Worm (Caenorhabditis elegans) whole organism, late embryonic: ENCODE measurements around the gene C27B7.2.

ENCODE experiments used
- C08G9.2 ChIP-seq: sonication (generic microtip); optimal IDR thresholded peaks from 2 replicates; lab custom pipeline; 2016; ENCODE audit warnings: mild to moderate bottlenecking, missing genetic modification characterization, moderate library complexity, missing compliant biosample characterization
- ama-1 ChIP-seq: fragments of 150-350 bp; optimal IDR thresholded peaks from 2 replicates; lab custom pipeline; 2014
- ceh-18 ChIP-seq: sonication (generic microtip); optimal IDR thresholded peaks from 2 replicates; lab custom pipeline; 2016; ENCODE audit warnings: missing genetic modification characterization, missing compliant biosample characterization
- ceh-22 ChIP-seq: sonication (generic microtip); optimal IDR thresholded peaks from 2 replicates; lab custom pipeline; 2017; ENCODE audit warnings: missing biosample characterization, missing genetic modification characterization
- ceh-30 ChIP-seq: fragments of 150-350 bp; optimal IDR thresholded peaks from 2 replicates; lab custom pipeline; 2014; ENCODE audit warnings: missing biosample characterization, missing genetic modification characterization
- ceh-34 ChIP-seq: sonication (generic microtip); optimal IDR thresholded peaks from 2 replicates; lab custom pipeline; 2016; ENCODE audit warnings: mild to moderate bottlenecking, missing genetic modification characterization, missing compliant biosample characterization
- ceh-45 ChIP-seq: fragments of 200-800 bp; sonication (Bioruptor generic); IDR thresholded peaks from 2 replicates; pipeline ENCODE4 v1.3.6; 2022; ENCODE audit warnings: missing genetic modification reagents, missing genetic modification characterization, missing compliant biosample characterization
- ceh-48 ChIP-seq: sonication (generic microtip); optimal IDR thresholded peaks from 2 replicates; lab custom pipeline; 2016; ENCODE audit warnings: missing genetic modification characterization, inconsistent platforms, missing compliant biosample characterization
- ceh-9 ChIP-seq: sonication (generic microtip); optimal IDR thresholded peaks from 2 replicates; lab custom pipeline; 2016; ENCODE audit warnings: mild to moderate bottlenecking, missing genetic modification characterization, inconsistent platforms, missing compliant biosample characterization
- elt-2 ChIP-seq: sonication (generic microtip); optimal IDR thresholded peaks from 2 replicates; lab custom pipeline; 2016; ENCODE audit warnings: missing genetic modification reagents, missing genetic modification characterization, missing compliant biosample characterization
- ets-4 ChIP-seq: sonication (generic microtip); optimal IDR thresholded peaks from 2 replicates; lab custom pipeline; 2016; ENCODE audit warnings: missing genetic modification characterization, missing compliant biosample characterization
- fkh-10 ChIP-seq: fragments of 150-350 bp; optimal IDR thresholded peaks from 2 replicates; lab custom pipeline; 2014; ENCODE audit warnings: missing biosample characterization, missing genetic modification reagents, missing genetic modification characterization
- fkh-6 ChIP-seq: sonication (generic microtip); optimal IDR thresholded peaks from 2 replicates; lab custom pipeline; 2016; ENCODE audit warnings: missing genetic modification characterization, missing compliant biosample characterization
- hlh-30 ChIP-seq: sonication (generic microtip); optimal IDR thresholded peaks from 2 replicates; lab custom pipeline; 2017; ENCODE audit warnings: antibody characterized with exemption, missing genetic modification characterization, missing compliant biosample characterization; ENCODE audit not compliant: insufficient read depth
- hlh-8 ChIP-seq: sonication (generic microtip); optimal IDR thresholded peaks from 2 replicates; lab custom pipeline; 2016; ENCODE audit warnings: missing genotype, missing genetic modification characterization, missing compliant biosample characterization
- lin-11 ChIP-seq: fragments of 200-800 bp; sonication (Bioruptor generic); optimal IDR thresholded peaks from 2 replicates; lab custom pipeline; 2018; ENCODE audit warnings: mild to moderate bottlenecking, missing genetic modification characterization, missing compliant biosample characterization
- madf-2 ChIP-seq: sonication (generic microtip); optimal IDR thresholded peaks from 2 replicates; lab custom pipeline; 2017; ENCODE audit warnings: missing genetic modification characterization, missing compliant biosample characterization
- nfya-1 ChIP-seq: sonication (generic microtip); optimal IDR thresholded peaks from 2 replicates; lab custom pipeline; 2017; ENCODE audit warnings: missing genetic modification characterization, mild to moderate bottlenecking, missing compliant biosample characterization, antibody characterized with exemption, moderate library complexity
- nhr-11 ChIP-seq: fragments of 150-350 bp; optimal IDR thresholded peaks from 2 replicates; lab custom pipeline; 2014; ENCODE audit warnings: missing biosample characterization, missing genetic modification characterization
- npax-4 ChIP-seq: sonication (generic microtip); optimal IDR thresholded peaks from 2 replicates; lab custom pipeline; 2016; ENCODE audit warnings: missing genetic modification characterization, missing compliant biosample characterization
- odd-2 ChIP-seq: sonication (generic microtip); optimal IDR thresholded peaks from 2 replicates; lab custom pipeline; 2017; ENCODE audit warnings: antibody characterized with exemption, mild to moderate bottlenecking, missing genetic modification characterization, missing compliant biosample characterization
- pag-3 ChIP-seq: sonication (generic microtip); optimal IDR thresholded peaks from 2 replicates; lab custom pipeline; 2016; ENCODE audit warnings: missing compliant biosample characterization, missing genetic modification characterization, borderline replicate concordance
- pha-4 ChIP-seq: fragments of 150-350 bp; optimal IDR thresholded peaks from 2 replicates; lab custom pipeline; 2018; ENCODE audit warnings: missing biosample characterization, missing genetic modification reagents, missing genetic modification characterization
- pqm-1 ChIP-seq: sonication (generic microtip); optimal IDR thresholded peaks from 2 replicates; lab custom pipeline; 2016; ENCODE audit warnings: missing genetic modification characterization, missing compliant biosample characterization
- pros-1 ChIP-seq: fragments of 150-350 bp; optimal IDR thresholded peaks from 2 replicates; lab custom pipeline; 2014; ENCODE audit warnings: missing biosample characterization, missing genetic modification reagents, missing genetic modification characterization
- rnt-1 ChIP-seq: sonication (generic microtip); optimal IDR thresholded peaks from 2 replicates; lab custom pipeline; 2016; ENCODE audit warnings: missing genetic modification characterization, missing compliant biosample characterization
- sdc-2 ChIP-seq: sonication (generic microtip); optimal IDR thresholded peaks from 2 replicates; lab custom pipeline; 2016; ENCODE audit warnings: missing genotype, missing genetic modification characterization, missing compliant biosample characterization
- tbx-2 ChIP-seq: sonication (generic microtip); optimal IDR thresholded peaks from 2 replicates; lab custom pipeline; 2016; ENCODE audit warnings: missing genetic modification characterization, missing compliant biosample characterization
- tbx-7 ChIP-seq: sonication (generic microtip); optimal IDR thresholded peaks from 2 replicates; lab custom pipeline; 2016; ENCODE audit warnings: missing genotype, missing genetic modification characterization, missing compliant biosample characterization
- unc-3 ChIP-seq, 2 experiments: fragments of 200-800 bp in 1 of 2; sonication (Bioruptor generic) in 1 of 2; sonication (generic microtip) in 1 of 2; conservative IDR thresholded peaks in 1 of 2; optimal IDR thresholded peaks in 1 of 2; 2 replicates each; pipeline versions ENCODE4 v1.3.6 to Lab custom; 2016 to 2022; ENCODE audit warnings: missing compliant biosample characterization in 2 of 2, missing genetic modification characterization in 2 of 2, missing genetic modification reagents in 1 of 2
- unc-55 ChIP-seq: sonication (generic microtip); optimal IDR thresholded peaks from 2 replicates; lab custom pipeline; 2017; ENCODE audit warnings: missing biosample characterization, missing genetic modification reagents, missing genetic modification characterization
- unc-86 ChIP-seq: sonication (generic microtip); optimal IDR thresholded peaks from 2 replicates; lab custom pipeline; 2016; ENCODE audit warnings: missing genetic modification characterization, missing compliant biosample characterization

The C27B7.2 gene

ce11 chrIV:8892558-8892957, at the start of gene C27B7.2:
Gene C27B7.2 (plus strand): TSS chrIV:8892858.
- TF ChIP-seq hlh-30 (tag; lab: Kevin White, UChicago): no peak
- TF ChIP-seq nhr-11 (tag; lab: Kevin White, UChicago): no peak
- no peak for TF ChIP-seq pag-3 (tag; lab: Kevin White, UChicago)
- TF ChIP-seq fkh-10 (GFP tag; lab: Kevin White, UChicago): no peak
- no peak for TF ChIP-seq sdc-2 (tag; lab: Kevin White, UChicago)
- TF ChIP-seq unc-55 (GFP tag; lab: Kevin White, UChicago): no peak
- no peak for TF ChIP-seq ceh-30 (tag; lab: Kevin White, UChicago)
- TF ChIP-seq ama-1 (lab: Kevin White, UChicago): no peak
- TF ChIP-seq madf-2 (tag; lab: Kevin White, UChicago): no peak

ce11 chrIV:8844457-8844856, 48.2 kb upstream of the C27B7.2 start, which contains the start of gene T11B7.2:
Gene T11B7.2 (minus strand): TSS chrIV:8844557.
- no peak for TF ChIP-seq ceh-45 (GFP tag; lab: Robert Waterston, UW)
- no peak for TF ChIP-seq tbx-2 (tag; lab: Kevin White, UChicago)
- no peak for TF ChIP-seq lin-11 (tag; lab: Kevin White, UChicago)
- TF ChIP-seq madf-2 (tag; lab: Kevin White, UChicago): no peak
- TF ChIP-seq pha-4 (tag; lab: Kevin White, UChicago): no peak
- no peak for TF ChIP-seq tbx-7 (tag; lab: Kevin White, UChicago)
- TF ChIP-seq odd-2 (tag; lab: Kevin White, UChicago): no peak
- no peak for TF ChIP-seq ceh-9
- no peak for TF ChIP-seq C08G9.2 (tag; lab: Kevin White, UChicago)
- no peak for TF ChIP-seq ceh-34 (tag; lab: Kevin White, UChicago)
- no peak for TF ChIP-seq pros-1 (tag; lab: Kevin White, UChicago)
- TF ChIP-seq unc-3 (GFP tag; conservative IDR thresholded peaks at IDR 0.05; lab: Robert Waterston, UW): no peak
- no peak for TF ChIP-seq unc-3 (tag; optimal IDR thresholded peaks at IDR 0.05; lab: Kevin White, UChicago)
- no peak for TF ChIP-seq unc-86 (tag; lab: Kevin White, UChicago)
- no peak for TF ChIP-seq npax-4 (tag; lab: Kevin White, UChicago)
- no peak for TF ChIP-seq ets-4

ce11 chrIV:8845922-8846321, 46.7 kb upstream of the C27B7.2 start:
- TF ChIP-seq elt-2 (tag; lab: Kevin White, UChicago) (peak; percentile 59), ceh-48 (tag; lab: Kevin White, UChicago) (no peak)

DNA sequence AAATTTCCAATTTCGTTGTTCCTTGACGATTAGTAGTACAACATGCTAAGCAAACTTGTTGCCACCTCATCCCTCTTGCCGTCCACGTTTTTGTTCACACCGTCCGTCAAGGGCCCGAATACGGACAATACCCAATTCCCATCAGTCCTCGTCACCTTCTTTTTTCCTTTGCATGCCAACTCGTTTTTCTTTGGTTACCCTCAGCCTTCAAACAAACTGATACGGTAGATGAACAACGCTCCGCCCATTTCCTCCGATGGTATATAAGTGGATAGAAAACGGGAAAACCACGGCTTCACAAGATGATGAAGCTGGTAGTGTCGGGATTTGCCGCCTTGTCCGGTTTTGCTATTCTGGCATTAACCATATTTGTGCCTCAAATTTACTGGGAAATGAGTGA, 44.7 kb upstream of the C27B7.2 start, which contains the start of gene col-118:
TSS of gene col-118 (plus strand) at position 301 of the 400 bp plus-strand sequence.
- no peak for TF ChIP-seq fkh-6
- TF ChIP-seq ceh-22 (tag; lab: Kevin White, UChicago): no peak
- TF ChIP-seq nhr-11 (tag; lab: Kevin White, UChicago): no peak
- TF ChIP-seq, all 69 proteins: peak for 0

DNA sequence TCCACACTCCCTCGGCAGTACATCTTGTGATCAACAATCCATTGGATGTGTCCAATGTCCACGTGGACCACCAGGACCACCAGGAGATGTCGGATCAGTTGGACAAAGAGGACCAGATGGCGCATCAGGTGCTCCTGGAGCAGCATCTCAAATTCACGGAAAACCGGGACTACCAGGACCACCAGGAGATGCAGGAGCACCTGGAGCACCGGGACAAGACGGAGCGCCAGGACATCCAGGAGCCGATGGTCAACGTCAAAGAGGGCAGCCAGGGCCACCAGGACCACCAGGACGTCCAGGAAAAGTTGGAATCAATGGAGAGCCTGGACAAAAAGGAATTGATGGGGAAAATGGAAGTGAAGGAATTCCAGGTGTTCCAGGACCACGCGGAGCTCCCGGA, 43.7 kb upstream of the C27B7.2 start:
- TF ChIP-seq hlh-8 (tag; lab: Kevin White, UChicago): no peak

ce11 chrIV:8850807-8851206, 41.9 kb upstream of the C27B7.2 start:
- TF ChIP-seq pqm-1 (no peak), nfya-1 (no peak), ceh-18 (tag; lab: Kevin White, UChicago) (peak; percentile 75), rnt-1 (tag; lab: Kevin White, UChicago) (peak; percentile 5), tbx-2 (tag; lab: Kevin White, UChicago) (peak; percentile 24)
